Fruit fly (Drosophila melanogaster) whole organism, adult: Measurements from ENCODE around the gene Sfxn2.

Experiments
- CG11617 ChIP-seq: fragments of 200-800 bp; sonication (Bioruptor generic); optimal IDR thresholded peaks from 2 replicates; lab custom pipeline; 2017; ENCODE audit warnings: mild to moderate bottlenecking, missing biosample characterization, missing genetic modification reagents, missing genetic modification characterization
- CG12768 ChIP-seq: fragments of 200-800 bp; sonication (Bioruptor generic); optimal IDR thresholded peaks from 2 replicates; lab custom pipeline; 2017; ENCODE audit warnings: missing biosample characterization, missing genetic modification characterization, mild to moderate bottlenecking, moderate library complexity, missing genetic modification reagents
- CG14711 ChIP-seq: fragments of 200-800 bp; sonication (Bioruptor generic); optimal IDR thresholded peaks from 2 replicates; lab custom pipeline; 2018; ENCODE audit warnings: missing biosample characterization, mild to moderate bottlenecking, missing genetic modification characterization, moderate library complexity
- CG1620 ChIP-seq: fragments of 200-800 bp; sonication (Bioruptor generic); optimal IDR thresholded peaks from 2 replicates; lab custom pipeline; 2016; ENCODE audit warnings: missing biosample characterization, missing genetic modification characterization
- CG33017 ChIP-seq: fragments of 200-800 bp; sonication (Bioruptor generic); optimal IDR thresholded peaks from 2 replicates; lab custom pipeline; 2018; ENCODE audit warnings: missing biosample characterization, mild to moderate bottlenecking, missing genetic modification characterization, moderate library complexity
- CG5204 ChIP-seq: fragments of 200-800 bp; sonication (Bioruptor generic); optimal IDR thresholded peaks from 2 replicates; lab custom pipeline; 2016; ENCODE audit warnings: missing biosample characterization, missing genetic modification characterization
- CG7045 ChIP-seq: fragments of 200-800 bp; sonication (Bioruptor generic); optimal IDR thresholded peaks from 2 replicates; lab custom pipeline; 2017; ENCODE audit warnings: missing biosample characterization, mild to moderate bottlenecking, missing genetic modification characterization
- CG7101 ChIP-seq: fragments of 200-800 bp; sonication (Bioruptor generic); optimal IDR thresholded peaks from 2 replicates; lab custom pipeline; 2018; ENCODE audit warnings: missing biosample characterization, mild to moderate bottlenecking, missing genetic modification characterization, moderate library complexity
- Clk ChIP-seq: fragments of 200-800 bp; sonication (Bioruptor generic); optimal IDR thresholded peaks from 2 replicates; lab custom pipeline; 2017; ENCODE audit warnings: missing biosample characterization, missing genetic modification characterization
- Crg-1 ChIP-seq: fragments of 200-800 bp; sonication (Bioruptor generic); optimal IDR thresholded peaks from 2 replicates; lab custom pipeline; 2016; ENCODE audit warnings: missing biosample characterization, missing genetic modification characterization
- Hr96 ChIP-seq: fragments of 200-800 bp; sonication (Bioruptor generic); optimal IDR thresholded peaks from 2 replicates; lab custom pipeline; 2016; ENCODE audit warnings: missing biosample characterization, missing genetic modification characterization
- Mnt ChIP-seq: fragments of 200-800 bp; sonication (Bioruptor generic); optimal IDR thresholded peaks from 2 replicates; lab custom pipeline; 2016; ENCODE audit warnings: missing biosample characterization, mild to moderate bottlenecking, missing genetic modification characterization
- bab1 ChIP-seq: fragments of 200-800 bp; sonication (Bioruptor generic); optimal IDR thresholded peaks from 3 replicates; lab custom pipeline; 2019; ENCODE audit warnings: missing biosample characterization, mild to moderate bottlenecking, missing genetic modification characterization, moderate library complexity
- cic ChIP-seq: fragments of 200-800 bp; sonication (Bioruptor generic); optimal IDR thresholded peaks from 2 replicates; lab custom pipeline; 2017; ENCODE audit warnings: missing biosample characterization, mild to moderate bottlenecking, missing genetic modification characterization, moderate library complexity
- cnc ChIP-seq, 2 experiments: fragments of >200 bp; optimal IDR thresholded peaks; 2 replicates each; lab custom pipeline; 2017
- kay ChIP-seq: fragments of 200-800 bp; sonication (Bioruptor generic); peaks from one replicate; lab custom pipeline; 2016; ENCODE audit warnings: missing biosample characterization, missing genetic modification characterization, borderline replicate concordance
- ovo ChIP-seq: fragments of 200-800 bp; sonication (Bioruptor generic); optimal IDR thresholded peaks from 2 replicates; lab custom pipeline; 2016; ENCODE audit warnings: missing biosample characterization, missing genetic modification characterization
- pad ChIP-seq: fragments of 200-800 bp; sonication (Bioruptor generic); optimal IDR thresholded peaks from 3 replicates; lab custom pipeline; 2017; ENCODE audit warnings: missing biosample characterization, missing genetic modification characterization, mild to moderate bottlenecking, moderate library complexity, missing genetic modification reagents
- tj ChIP-seq: fragments of 200-800 bp; sonication (Bioruptor generic); optimal IDR thresholded peaks from 3 replicates; lab custom pipeline; 2017; ENCODE audit warnings: missing biosample characterization, mild to moderate bottlenecking, missing genetic modification characterization, moderate library complexity
- toe ChIP-seq: fragments of 200-800 bp; sonication (Bioruptor generic); optimal IDR thresholded peaks from 2 replicates; lab custom pipeline; 2016; ENCODE audit warnings: missing biosample characterization, missing genetic modification characterization

The Sfxn2 gene

DNA sequence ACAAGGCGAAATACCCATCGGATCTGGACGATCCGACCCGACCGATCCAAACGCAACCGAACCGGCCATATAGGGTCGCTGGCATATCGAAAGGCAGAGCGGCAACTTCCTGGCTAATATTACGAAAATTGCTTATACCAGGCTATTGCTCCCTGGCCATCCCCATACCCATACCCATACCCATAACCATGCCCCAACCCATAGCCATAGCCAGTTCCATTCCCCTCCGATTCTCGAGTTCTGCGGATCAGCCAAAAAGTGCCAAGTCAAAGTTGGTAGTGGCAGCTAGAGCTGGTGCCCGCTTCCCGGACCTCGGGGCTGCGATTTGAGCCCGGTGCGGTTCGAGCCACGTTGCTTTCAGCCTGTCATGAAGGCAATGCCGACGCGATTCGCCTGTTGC is 21.8 kb upstream of the Sfxn2 start:
- TF ChIP-seq CG5204 (GFP tag; lab: Kevin White, UChicago): no peak
- TF ChIP-seq tj (GFP tag; lab: Kevin White, UChicago): peak; percentile 58

DNA sequence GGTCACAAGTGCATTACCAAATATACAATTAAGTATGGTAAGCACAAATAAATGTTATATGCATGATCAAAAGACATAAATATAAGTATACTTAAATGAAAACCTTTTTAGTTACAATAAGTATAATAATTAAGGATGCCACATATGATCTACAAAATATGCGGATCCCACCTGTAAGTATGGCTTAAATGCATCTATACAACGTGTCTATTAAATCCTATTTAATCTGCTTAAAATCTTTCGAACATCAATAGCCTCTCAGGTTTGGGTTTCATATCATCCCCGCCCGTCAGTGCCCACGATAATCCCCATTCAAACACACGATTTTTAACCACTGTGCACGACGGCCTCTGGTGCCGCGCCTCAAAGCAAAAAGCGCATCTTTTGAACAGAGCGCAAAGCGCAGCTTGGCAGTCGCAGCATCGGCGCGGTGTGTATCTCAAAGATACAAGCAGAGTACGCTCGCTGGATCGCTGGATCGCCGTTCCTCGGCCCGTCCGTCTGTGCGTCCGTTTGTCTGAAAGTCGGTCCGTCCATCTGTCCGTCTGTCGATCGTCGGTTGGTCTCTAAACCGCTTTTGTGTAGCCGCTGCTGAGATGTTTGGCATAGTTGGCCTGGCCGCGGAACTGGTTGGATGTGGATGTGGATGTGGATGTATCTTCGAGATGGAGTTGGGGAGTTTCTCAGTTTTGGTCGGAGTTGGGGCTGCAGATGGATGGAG is 21.1 kb upstream of the Sfxn2 start:
- no peak for TF ChIP-seq CG7101 (tag; lab: Kevin White, UChicago)
- TF ChIP-seq toe (GFP tag; lab: Kevin White, UChicago): no peak
- no peak for TF ChIP-seq cnc (optimal IDR thresholded peaks at IDR 0.05; lab: Kevin White, UChicago)
- no peak for TF ChIP-seq CG33017 (tag; lab: Kevin White, UChicago)
- TF ChIP-seq CG14711 (tag; lab: Kevin White, UChicago): no peak
- no peak for TF ChIP-seq Crg-1 (GFP tag; lab: Kevin White, UChicago)
- TF ChIP-seq pad (GFP tag; lab: Kevin White, UChicago): no peak
- no peak for TF ChIP-seq ovo (GFP tag; lab: Kevin White, UChicago)
- no peak for TF ChIP-seq CG11617
- TF ChIP-seq bab1 (GFP tag; lab: Kevin White, UChicago): no peak
- no peak for TF ChIP-seq Hr96 (GFP tag; lab: Kevin White, UChicago)
- TF ChIP-seq CG5204 (GFP tag; lab: Kevin White, UChicago): no peak
- TF ChIP-seq Clk (GFP tag; lab: Kevin White, UChicago): no peak
- TF ChIP-seq cic (GFP tag; lab: Kevin White, UChicago): no peak
- no peak for TF ChIP-seq kay
- no peak for TF ChIP-seq CG1620 (GFP tag; lab: Kevin White, UChicago)
- no peak for TF ChIP-seq CG7045
- TF ChIP-seq CG12768 (GFP tag; lab: Kevin White, UChicago): no peak
- no peak for TF ChIP-seq tj (GFP tag; lab: Kevin White, UChicago)

DNA sequence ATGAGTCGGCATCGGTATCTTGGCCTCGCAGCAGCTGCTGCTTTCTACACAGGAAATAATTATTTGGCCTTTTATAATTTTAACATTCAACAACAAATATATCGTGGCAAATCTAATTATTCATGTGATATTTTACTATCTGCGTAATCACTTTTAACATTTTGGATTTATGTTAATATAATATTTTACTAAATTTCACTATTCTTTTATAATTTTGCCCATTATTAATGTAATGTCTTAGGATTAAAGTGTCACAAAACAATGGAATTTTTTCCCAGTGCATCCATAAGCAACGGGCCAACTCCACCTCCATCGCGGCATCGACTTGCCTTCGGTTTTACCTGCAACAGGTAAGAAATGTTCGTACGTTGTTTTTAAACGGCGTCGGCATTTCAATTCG is 20.5 kb upstream of the Sfxn2 start:
- TF ChIP-seq Crg-1 (GFP tag; lab: Kevin White, UChicago) (no peak), CG33017 (tag; lab: Kevin White, UChicago) (no peak), cic (GFP tag; lab: Kevin White, UChicago) (no peak), Clk (GFP tag; lab: Kevin White, UChicago) (no peak), kay (no peak), CG14711 (tag; lab: Kevin White, UChicago) (no peak), CG5204 (GFP tag; lab: Kevin White, UChicago) (no peak), cnc (optimal IDR thresholded peaks at IDR 0.05; lab: Kevin White, UChicago) (no peak), CG12768 (GFP tag; lab: Kevin White, UChicago) (no peak), CG7101 (tag; lab: Kevin White, UChicago) (no peak), Mnt (GFP tag; lab: Kevin White, UChicago) (no peak)

DNA sequence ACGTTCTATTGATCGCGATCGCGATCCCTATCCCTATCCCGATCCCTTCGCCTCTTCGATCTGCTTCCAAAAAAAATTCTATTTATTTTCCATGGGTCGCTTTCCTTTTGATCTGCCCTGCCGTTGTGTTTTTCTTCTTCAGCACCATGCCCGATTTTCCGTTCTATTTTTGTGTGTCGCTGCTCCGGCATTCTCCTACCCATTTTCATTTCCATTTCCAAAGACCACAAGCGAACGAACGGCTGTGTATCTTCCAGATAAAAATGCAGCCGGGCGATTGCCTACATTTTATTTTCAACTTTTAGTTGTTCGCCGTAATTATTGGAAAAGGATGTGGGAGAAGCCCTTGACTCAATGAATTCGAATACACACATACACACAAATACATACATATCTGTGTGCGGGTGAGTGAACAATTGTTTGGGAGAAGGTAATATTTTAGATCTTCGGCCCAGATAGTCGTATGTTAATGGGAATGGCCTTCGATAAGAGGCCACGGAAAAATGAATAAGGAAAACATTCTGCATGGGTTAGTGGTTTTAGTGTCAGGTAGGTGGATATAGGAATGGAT is 19.4 kb upstream of the Sfxn2 start:
- TF ChIP-seq Hr96 (GFP tag; lab: Kevin White, UChicago) (no peak), tj (GFP tag; lab: Kevin White, UChicago) (no peak), CG14711 (tag; lab: Kevin White, UChicago) (no peak), kay (no peak), CG11617 (no peak), CG7101 (tag; lab: Kevin White, UChicago) (no peak), pad (GFP tag; lab: Kevin White, UChicago) (no peak), CG33017 (tag; lab: Kevin White, UChicago) (no peak), Crg-1 (GFP tag; lab: Kevin White, UChicago) (no peak), CG7045 (no peak), cnc (optimal IDR thresholded peaks at IDR 0.05; lab: Kevin White, UChicago) (no peak), CG5204 (GFP tag; lab: Kevin White, UChicago) (no peak), Clk (GFP tag; lab: Kevin White, UChicago) (no peak), cic (GFP tag; lab: Kevin White, UChicago) (no peak), ovo (GFP tag; lab: Kevin White, UChicago) (no peak), toe (GFP tag; lab: Kevin White, UChicago) (no peak), bab1 (GFP tag; lab: Kevin White, UChicago) (no peak)

DNA sequence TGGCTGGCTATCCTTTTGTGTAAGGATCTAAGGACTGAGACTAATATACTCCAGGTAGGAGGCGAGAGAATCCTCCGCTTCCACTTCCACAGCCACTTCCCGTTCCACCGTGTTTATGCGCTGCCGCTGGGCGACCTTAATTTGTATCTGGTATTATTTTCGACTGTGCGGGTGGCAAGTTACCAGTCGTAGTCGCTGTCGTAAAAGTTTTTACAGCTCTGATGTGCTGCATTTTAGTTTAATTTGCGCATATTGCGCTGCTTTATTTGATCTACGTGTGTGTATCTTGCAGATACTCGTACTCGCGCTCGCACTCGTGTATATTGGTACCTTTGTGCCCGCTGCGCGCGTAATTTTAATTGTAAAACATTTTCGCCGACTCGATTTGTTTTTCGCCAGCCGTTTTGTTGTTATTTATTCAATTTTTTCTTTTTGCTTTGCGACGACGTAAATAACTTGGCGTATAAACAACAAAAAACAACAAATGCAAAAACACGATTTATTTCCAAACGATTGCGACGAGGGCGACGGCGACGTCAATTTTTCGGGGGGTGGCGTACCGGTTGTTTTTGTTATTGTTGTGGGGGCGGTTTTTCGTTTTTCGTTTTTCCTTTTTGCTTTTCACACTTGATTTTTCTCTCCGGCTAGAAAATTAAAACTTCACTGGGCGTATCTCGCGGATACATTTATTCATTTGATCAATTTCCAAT is 18.2 kb upstream of the Sfxn2 start:
- TF ChIP-seq tj (GFP tag; lab: Kevin White, UChicago): peak; percentile 76
- TF ChIP-seq Clk (GFP tag; lab: Kevin White, UChicago): peak; percentile 12
- no peak for TF ChIP-seq Crg-1 (GFP tag; lab: Kevin White, UChicago)
- peak; percentile 34 for TF ChIP-seq CG7045
- no peak for TF ChIP-seq bab1 (GFP tag; lab: Kevin White, UChicago)
- peak; percentile 74 for TF ChIP-seq cic (GFP tag; lab: Kevin White, UChicago)
- TF ChIP-seq kay: peak; percentile 46
